Fruit fly (Drosophila melanogaster): ENCODE results near the gene Oseg5.

Oseg5 gene

DNA sequence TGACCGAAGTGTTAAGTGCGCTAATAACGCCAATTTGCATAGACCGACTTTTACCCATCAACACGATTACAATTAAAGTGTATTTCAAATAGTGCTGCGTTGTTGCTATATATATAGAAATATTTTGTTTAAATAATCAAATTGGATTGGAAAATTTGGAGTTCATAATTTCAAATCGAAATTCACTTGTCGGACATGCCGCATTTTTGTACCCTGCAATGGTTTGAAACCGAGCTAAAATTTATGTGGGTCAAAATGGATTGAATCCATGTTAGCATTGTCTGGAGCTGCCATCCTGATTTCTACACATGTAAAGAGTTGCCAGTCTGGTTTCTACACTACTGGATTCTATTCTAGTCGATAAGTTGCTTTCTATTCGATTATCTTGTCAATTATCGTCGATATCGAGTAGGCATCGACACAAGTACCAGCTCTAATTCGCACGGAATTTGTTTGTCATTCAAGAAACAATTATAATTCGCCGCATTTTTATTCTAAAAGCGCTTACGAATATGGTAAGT is 48.3 kb downstream of the Oseg5 start, which contains the start of gene Pomp (continued):
- TF ChIP-seq CG14965 (GFP tag; optimal IDR thresholded peaks at IDR 0.05; ENCODE audit: borderline replicate concordance): no peak
- TF ChIP-seq schlank (tag; optimal IDR thresholded peaks at IDR 0.05): peak; percentile 62
- TF ChIP-seq aop (GFP tag; IDR thresholded peaks at IDR 0.05): 0 out of 2 replicates have a peak, but pooled peaks have one; percentile 62
- TF ChIP-seq CG32767 (GFP tag; IDR thresholded peaks at IDR 0.05): peak; percentile 53; the same call in 1 of the 2 replicates
- TF ChIP-seq CG5180 (GFP tag; optimal IDR thresholded peaks at IDR 0.05): peak; percentile 53
- peak; percentile 14 for TF ChIP-seq Atf3 (GFP tag; optimal IDR thresholded peaks at IDR 0.05)
- TF ChIP-seq nerfin-2 (GFP tag; IDR thresholded peaks at IDR 0.05; ENCODE audit: partially characterized antibody): 0 out of 2 replicates have a peak, but pooled peaks have one; percentile 35
- TF ChIP-seq CG6791 (GFP tag; IDR thresholded peaks at IDR 0.05; ENCODE audit: partially characterized antibody): peak; percentile 53; the same call in 2 of the 3 replicates
- TF ChIP-seq Hey (tag; optimal IDR thresholded peaks at IDR 0.05): no peak
- no peak for TF ChIP-seq CG15479 (GFP tag; optimal IDR thresholded peaks at IDR 0.05)
- TF ChIP-seq CG8944 (GFP tag; optimal IDR thresholded peaks at IDR 0.05): peak; percentile 52
- TF ChIP-seq CG8290 (GFP tag; optimal IDR thresholded peaks at IDR 0.05): peak; percentile 63
- peak in 1 of 2 experiments; percentile 83 for TF ChIP-seq CG8290 (tag; optimal IDR thresholded peaks at IDR 0.05)
- peak; percentile 57 for TF ChIP-seq ftz-f1 (GFP tag; optimal IDR thresholded peaks at IDR 0.05)
- peak; percentile 92 for TF ChIP-seq NFAT (GFP tag; IDR thresholded peaks at IDR 0.05)
- TF ChIP-seq gro (GFP tag; optimal IDR thresholded peaks at IDR 0.05): peak; percentile 68
- no peak for TF ChIP-seq Poxn (GFP tag; IDR thresholded peaks at IDR 0.05)
- peak; percentile 67 for TF ChIP-seq CG1647 (GFP tag; optimal IDR thresholded peaks at IDR 0.05)
- peak; percentile 80 for TF ChIP-seq dmrt11E (tag; optimal IDR thresholded peaks at IDR 0.05)
- TF ChIP-seq amos (GFP tag; IDR thresholded peaks at IDR 0.05; ENCODE audit: partially characterized antibody): peak; percentile 62; the same call in 1 of the 2 replicates
- peak; percentile 61 for TF ChIP-seq CG18011 (GFP tag; optimal IDR thresholded peaks at IDR 0.05)
- TF ChIP-seq CG4424 (GFP tag; optimal IDR thresholded peaks at IDR 0.05): peak; percentile 84
- peak; percentile 0 for TF ChIP-seq CG8089 (GFP tag; optimal IDR thresholded peaks at IDR 0.05)
- peak; percentile 68 for TF ChIP-seq Deaf1 (tag; optimal IDR thresholded peaks at IDR 0.05)
- TF ChIP-seq CG13123 (GFP tag; optimal IDR thresholded peaks at IDR 0.05): peak; percentile 70
- no peak for TF ChIP-seq hth (optimal IDR thresholded peaks at IDR 0.05)
- peak; percentile 37; the same call in 1 of the 2 replicates for TF ChIP-seq Dip2 (GFP tag; IDR thresholded peaks at IDR 0.05)
- TF ChIP-seq Nf-YC (tag; optimal IDR thresholded peaks at IDR 0.05): peak; percentile 53
- peak; percentile 66 for TF ChIP-seq CG16813 (GFP tag; IDR thresholded peaks at IDR 0.05; ENCODE audit: partially characterized antibody)
- TF ChIP-seq unpg (GFP tag; optimal IDR thresholded peaks at IDR 0.05): peak; percentile 91
- no peak for TF ChIP-seq disco-r (GFP tag; optimal IDR thresholded peaks at IDR 0.05)
- peak; percentile 76 for TF ChIP-seq mam (GFP tag; optimal IDR thresholded peaks at IDR 0.05)
- peak; percentile 68 for TF ChIP-seq onecut (GFP tag; IDR thresholded peaks at IDR 0.05)
- TF ChIP-seq ap (GFP tag; IDR thresholded peaks at IDR 0.05): peak; percentile 54; the same call in 1 of the 2 replicates
- peak; percentile 24 for TF ChIP-seq CG1792 (GFP tag; optimal IDR thresholded peaks at IDR 0.05)
- peak; percentile 27 for TF ChIP-seq Usf (GFP tag; optimal IDR thresholded peaks at IDR 0.05)
- TF ChIP-seq CG3838 (GFP tag; optimal IDR thresholded peaks at IDR 0.05): no peak
- TF ChIP-seq sens (GFP tag): peak; percentile 80
- TF ChIP-seq CG1024 (GFP tag; IDR thresholded peaks at IDR 0.05): peak; percentile 64
- TF ChIP-seq CG4707 (GFP tag; optimal IDR thresholded peaks at IDR 0.05): peak; percentile 37
- TF ChIP-seq HLH4C (GFP tag; IDR thresholded peaks at IDR 0.05; ENCODE audit: partially characterized antibody): peak; percentile 76
- peak; percentile 86 for TF ChIP-seq ara (GFP tag; IDR thresholded peaks at IDR 0.05)
- TF ChIP-seq Drgx (GFP tag; IDR thresholded peaks at IDR 0.05): peak; percentile 82
- TF ChIP-seq pros (GFP tag; optimal IDR thresholded peaks at IDR 0.05): no peak
- TF ChIP-seq MBD-R2 (GFP tag; IDR thresholded peaks at IDR 0.05): peak; percentile 81
- peak; percentile 25 for TF ChIP-seq Dad (GFP tag; optimal IDR thresholded peaks at IDR 0.05)
- TF ChIP-seq CG43689 (GFP tag; IDR thresholded peaks at IDR 0.05): 0 out of 2 replicates have a peak, but pooled peaks have one; percentile 18
- peak; percentile 85 for TF ChIP-seq HLH3B (GFP tag; IDR thresholded peaks at IDR 0.05)
- peak; percentile 70; the same call in 1 of the 2 replicates for TF ChIP-seq dimm (GFP tag; IDR thresholded peaks at IDR 0.05)
- TF ChIP-seq sim (GFP tag; IDR thresholded peaks at IDR 0.05): peak; percentile 80
- TF ChIP-seq CG12071 (GFP tag; optimal IDR thresholded peaks at IDR 0.05): peak; percentile 86

Measured in whole organism, embryonic.